Worm (Caenorhabditis elegans): ENCODE measurements around the gene F40G12.10.

ce11 chrV:14279777-14280176 is 3.6 kb upstream of the F40G12.10 start, which contains the start of gene srt-33:
- TF ChIP-seq unc-62 (GFP tag; optimal IDR thresholded peaks at IDR 0.05) (no peak), sptf-1 (tag; optimal IDR thresholded peaks at IDR 0.05) (no peak), nhr-76 (tag; optimal IDR thresholded peaks at IDR 0.05) (no peak), lsy-2 (tag; optimal IDR thresholded peaks at IDR 0.05) (no peak), elt-1 (tag; optimal IDR thresholded peaks at IDR 0.05; ENCODE audit: borderline replicate concordance, insufficient read depth) (no peak), nhr-237 (tag; optimal IDR thresholded peaks at IDR 0.05) (no peak), nhr-12 (tag; optimal IDR thresholded peaks at IDR 0.05) (no peak), snpc-4 (tag; optimal IDR thresholded peaks at IDR 0.05) (no peak), lin-13 (tag; optimal IDR thresholded peaks at IDR 0.05) (no peak), ces-1 (GFP tag; optimal IDR thresholded peaks at IDR 0.05) (no peak), zip-8 (tag; optimal IDR thresholded peaks at IDR 0.05) (no peak), elt-3 (tag; optimal IDR thresholded peaks at IDR 0.05) (no peak), mab-5 (tag; optimal IDR thresholded peaks at IDR 0.05) (no peak), pha-4 (tag; optimal IDR thresholded peaks at IDR 0.05) (no peak)

All from whole organism, mixed stage, embryonic.